Worm (Caenorhabditis elegans) whole organism, L2 larva: ENCODE data around the gene T28H11.8.

Experiments used
- F13H6.1 ChIP-seq: sonication (generic microtip); optimal IDR thresholded peaks from 2 replicates; lab custom pipeline; 2016; ENCODE audit warnings: missing genetic modification characterization, missing compliant biosample characterization
- R02D3.7 ChIP-seq: fragments of 150-350 bp; optimal IDR thresholded peaks from 2 replicates; lab custom pipeline; 2014; ENCODE audit warnings: missing biosample characterization, missing genetic modification characterization
- alr-1 ChIP-seq: fragments of 150-350 bp; optimal IDR thresholded peaks from 2 replicates; lab custom pipeline; 2014; ENCODE audit warnings: missing biosample characterization, missing genetic modification characterization
- aly-2 ChIP-seq: fragments of 150-350 bp; optimal IDR thresholded peaks from 2 replicates; lab custom pipeline; 2014; ENCODE audit warnings: missing biosample characterization, missing genetic modification characterization
- ama-1 ChIP-seq: fragments of 150-350 bp; optimal IDR thresholded peaks from 2 replicates; lab custom pipeline; 2018; ENCODE audit warnings: inconsistent platforms
- blmp-1 ChIP-seq: sonication (generic microtip); optimal IDR thresholded peaks from 2 replicates; lab custom pipeline; 2017; ENCODE audit warnings: missing genetic modification characterization, mild to moderate bottlenecking, missing compliant biosample characterization, antibody characterized with exemption, moderate library complexity; ENCODE audit not compliant: insufficient read depth
- ceh-16 ChIP-seq: fragments of 150-350 bp; optimal IDR thresholded peaks from 2 replicates; lab custom pipeline; 2014; ENCODE audit warnings: missing biosample characterization, missing genetic modification characterization
- egl-27 ChIP-seq: sonication (generic microtip); optimal IDR thresholded peaks from 3 replicates; lab custom pipeline; 2017; ENCODE audit warnings: missing biosample characterization, missing genetic modification reagents, missing genetic modification characterization
- elt-1 ChIP-seq: fragments of 150-350 bp; optimal IDR thresholded peaks from 2 replicates; lab custom pipeline; 2014; ENCODE audit warnings: missing biosample characterization, missing genetic modification characterization
- fos-1 ChIP-seq: fragments of 150-350 bp; optimal IDR thresholded peaks from 2 replicates; lab custom pipeline; 2014; ENCODE audit warnings: missing biosample characterization, missing genetic modification characterization
- gmeb-1 ChIP-seq: fragments of 150-350 bp; optimal IDR thresholded peaks from 2 replicates; lab custom pipeline; 2014; ENCODE audit warnings: missing biosample characterization, missing genetic modification characterization
- lin-13 ChIP-seq: fragments of 150-350 bp; optimal IDR thresholded peaks from 2 replicates; lab custom pipeline; 2014; ENCODE audit warnings: missing biosample characterization, missing genetic modification reagents, missing genetic modification characterization
- mbf-1 ChIP-seq: sonication (generic microtip); optimal IDR thresholded peaks from 2 replicates; lab custom pipeline; 2017; ENCODE audit warnings: missing biosample characterization, missing genetic modification characterization
- mdl-1 ChIP-seq, 2 experiments: fragments of 150-350 bp in 1 of 2; sonication (generic microtip) in 1 of 2; optimal IDR thresholded peaks; 2 replicates each; lab custom pipeline; 2017; ENCODE audit warnings: missing biosample characterization in 2 of 2, missing genetic modification characterization in 2 of 2
- nhr-10 ChIP-seq: sonication (generic microtip); optimal IDR thresholded peaks from 2 replicates; lab custom pipeline; 2017; ENCODE audit warnings: missing biosample characterization, missing genetic modification characterization
- nhr-11 ChIP-seq: fragments of 150-350 bp; optimal IDR thresholded peaks from 2 replicates; lab custom pipeline; 2014; ENCODE audit warnings: missing biosample characterization, missing genetic modification characterization
- nhr-129 ChIP-seq: fragments of 150-350 bp; optimal IDR thresholded peaks from 2 replicates; lab custom pipeline; 2014; ENCODE audit warnings: missing biosample characterization, missing genetic modification characterization
- nhr-21 ChIP-seq: fragments of 150-350 bp; optimal IDR thresholded peaks from 2 replicates; lab custom pipeline; 2014; ENCODE audit warnings: missing biosample characterization, missing genetic modification characterization
- nhr-23 ChIP-seq: fragments of 150-350 bp; optimal IDR thresholded peaks from 2 replicates; lab custom pipeline; 2014; ENCODE audit warnings: missing biosample characterization, missing genetic modification reagents, missing genetic modification characterization
- nhr-237 ChIP-seq: fragments of 150-350 bp; optimal IDR thresholded peaks from 2 replicates; lab custom pipeline; 2014; ENCODE audit warnings: missing biosample characterization, missing genetic modification characterization
- nhr-25 ChIP-seq: fragments of 150-350 bp; sonication (generic microtip); optimal IDR thresholded peaks from 3 replicates; lab custom pipeline; 2014; ENCODE audit warnings: missing biosample characterization, missing genetic modification characterization
- nhr-6 ChIP-seq: fragments of 150-350 bp; optimal IDR thresholded peaks from 2 replicates; lab custom pipeline; 2014; ENCODE audit warnings: missing biosample characterization, missing genetic modification characterization
- nhr-77 ChIP-seq: fragments of 150-350 bp; optimal IDR thresholded peaks from 2 replicates; lab custom pipeline; 2014; ENCODE audit warnings: missing biosample characterization, missing genetic modification characterization
- peb-1 ChIP-seq: fragments of 150-350 bp; optimal IDR thresholded peaks from 2 replicates; lab custom pipeline; 2014; ENCODE audit warnings: missing biosample characterization, missing genetic modification characterization
- sem-4 ChIP-seq: fragments of 150-350 bp; optimal IDR thresholded peaks from 2 replicates; lab custom pipeline; 2014; ENCODE audit warnings: missing biosample characterization, missing genetic modification reagents, missing genetic modification characterization
- skn-1 ChIP-seq: sonication (generic microtip); optimal IDR thresholded peaks from 2 replicates; lab custom pipeline; 2017; ENCODE audit warnings: missing biosample characterization, missing genetic modification characterization
- sma-3 ChIP-seq: sonication (generic microtip); optimal IDR thresholded peaks from 2 replicates; lab custom pipeline; 2016; ENCODE audit warnings: missing genetic modification reagents, missing genetic modification characterization, missing compliant biosample characterization
- sma-9 ChIP-seq, 2 experiments: fragments of 150-350 bp in 1 of 2; sonication (generic microtip) in 1 of 2; optimal IDR thresholded peaks; 2 replicates each; lab custom pipeline; 2014 to 2016; ENCODE audit warnings: missing genetic modification characterization in 2 of 2, mild to moderate bottlenecking in 1 of 2, missing biosample characterization in 1 of 2, missing compliant biosample characterization in 1 of 2, missing genetic modification reagents in 1 of 2, moderate library complexity in 1 of 2
- unc-55 ChIP-seq: fragments of 150-350 bp; sonication (generic microtip); optimal IDR thresholded peaks from 3 replicates; lab custom pipeline; 2014; ENCODE audit warnings: missing biosample characterization, missing genetic modification reagents, missing genetic modification characterization
- unc-62 ChIP-seq: fragments of 150-350 bp; optimal IDR thresholded peaks from 2 replicates; lab custom pipeline; 2014; ENCODE audit warnings: missing biosample characterization, missing genetic modification reagents, missing genetic modification characterization
- zag-1 ChIP-seq: fragments of 150-350 bp; optimal IDR thresholded peaks from 2 replicates; lab custom pipeline; 2014; ENCODE audit warnings: missing biosample characterization, missing genetic modification characterization
- ztf-1 ChIP-seq: fragments of 200-800 bp; sonication (Bioruptor generic); conservative IDR thresholded peaks from 2 replicates; pipeline ENCODE4 v1.3.6; 2022; ENCODE audit warnings: missing genetic modification characterization, missing compliant biosample characterization
- ztf-11 ChIP-seq: sonication (generic microtip); optimal IDR thresholded peaks from 2 replicates; lab custom pipeline; 2017; ENCODE audit warnings: missing biosample characterization, missing genetic modification characterization
- ztf-4 ChIP-seq: fragments of 150-350 bp; optimal IDR thresholded peaks from 2 replicates; lab custom pipeline; 2014; ENCODE audit warnings: missing biosample characterization, missing genetic modification characterization

T28H11.8 gene

ce11 chrIV:4992089-4992488, 28.3 kb downstream of the T28H11.8 start, which contains the start of gene str-162:
TSS of gene str-162 (plus strand) at chrIV:4992389.
- no peak for TF ChIP-seq ama-1
- TF ChIP-seq nhr-25 (tag; lab: Kevin White, UChicago) = no peak
- no peak for TF ChIP-seq unc-62 (GFP tag; lab: Kevin White, UChicago)
- TF ChIP-seq blmp-1 (tag; lab: Kevin White, UChicago) = no peak
- TF ChIP-seq ztf-4 (tag; lab: Kevin White, UChicago) = no peak
- TF ChIP-seq aly-2 (tag; lab: Kevin White, UChicago) = no peak
- no peak for TF ChIP-seq sma-3 (GFP tag; lab: Kevin White, UChicago)
- no peak for TF ChIP-seq R02D3.7 (tag; lab: Kevin White, UChicago)
- no peak for TF ChIP-seq nhr-23 (tag; lab: Kevin White, UChicago)
- TF ChIP-seq nhr-6 (tag; lab: Kevin White, UChicago) = no peak
- TF ChIP-seq egl-27 (tag; lab: Kevin White, UChicago) = no peak

- TF ChIP-seq peb-1 (no peak), gmeb-1 (tag; lab: Kevin White, UChicago) (no peak), nhr-77 (tag; lab: Kevin White, UChicago) (no peak), fos-1 (tag; lab: Kevin White, UChicago) (no peak), alr-1 (tag; lab: Kevin White, UChicago) (no peak), sem-4 (no peak), nhr-11 (tag; lab: Kevin White, UChicago) (no peak), nhr-237 (no peak), skn-1 (tag; lab: Kevin White, UChicago) (no peak), nhr-6 (tag; lab: Kevin White, UChicago) (no peak), aly-2 (tag; lab: Kevin White, UChicago) (no peak)
Observed at ce11 chrIV:4988531-4988930, 31.9 kb downstream of the T28H11.8 start, which contains the start of gene E03H12.7. TSS of gene E03H12.7 (minus strand) at chrIV:4988631.

ce11 chrIV:4986246-4986645, 34.2 kb downstream of the T28H11.8 start, which contains the start of gene clec-177:
TSS of gene clec-177 (plus strand) at chrIV:4986546.
- no peak for TF ChIP-seq ztf-1
- no peak for TF ChIP-seq lin-13 (GFP tag; lab: Kevin White, UChicago)
- no peak for TF ChIP-seq sem-4
- TF ChIP-seq sma-9 (GFP tag; optimal IDR thresholded peaks at IDR 0.05; lab: Kevin White, UChicago) = no peak
- no peak for TF ChIP-seq sma-9 (tag; optimal IDR thresholded peaks at IDR 0.05; lab: Kevin White, UChicago)
- TF ChIP-seq R02D3.7 (tag; lab: Kevin White, UChicago) = no peak
- no peak for TF ChIP-seq nhr-237
- TF ChIP-seq, all 48 proteins: peak for 0

- TF ChIP-seq ama-1 = no peak
- TF ChIP-seq nhr-129 (tag; lab: Kevin White, UChicago) = no peak
- TF ChIP-seq aly-2 (tag; lab: Kevin White, UChicago) = no peak
- TF ChIP-seq nhr-21 (tag; lab: Kevin White, UChicago) = no peak
- TF ChIP-seq ztf-4 (tag; lab: Kevin White, UChicago) = no peak
- no peak for TF ChIP-seq mbf-1 (tag; lab: Kevin White, UChicago)
- TF ChIP-seq ceh-16 (tag; lab: Kevin White, UChicago) = no peak
- TF ChIP-seq nhr-77 (tag; lab: Kevin White, UChicago) = no peak
Observed at ce11 chrIV:4983746-4984145, 36.7 kb downstream of the T28H11.8 start, which contains the start of gene clec-176. TSS of gene clec-176 (plus strand) at chrIV:4984046.

ce11 chrIV:4982477-4982876, 38.0 kb downstream of the T28H11.8 start, which contains the start of gene E03H12.4:
TSS of gene E03H12.4 (plus strand) at chrIV:4982596.
- TF ChIP-seq aly-2 (tag; lab: Kevin White, UChicago) = no peak
- no peak for TF ChIP-seq blmp-1 (tag; lab: Kevin White, UChicago)
- TF ChIP-seq ztf-4 (tag; lab: Kevin White, UChicago) = no peak
- TF ChIP-seq nhr-10 = no peak
- no peak for TF ChIP-seq unc-55 (GFP tag; lab: Kevin White, UChicago)
- no peak for TF ChIP-seq nhr-25 (tag; lab: Kevin White, UChicago)
- TF ChIP-seq R02D3.7 (tag; lab: Kevin White, UChicago) = no peak
- TF ChIP-seq lin-13 (GFP tag; lab: Kevin White, UChicago) = no peak
- no peak for TF ChIP-seq ceh-16 (tag; lab: Kevin White, UChicago)
- no peak for TF ChIP-seq sma-9 (GFP tag; optimal IDR thresholded peaks at IDR 0.05; lab: Kevin White, UChicago)
- no peak for TF ChIP-seq sma-9 (tag; optimal IDR thresholded peaks at IDR 0.05; lab: Kevin White, UChicago)
- no peak for TF ChIP-seq gmeb-1 (tag; lab: Kevin White, UChicago)
- TF ChIP-seq elt-1 = no peak
- no peak for TF ChIP-seq F13H6.1 (tag; lab: Kevin White, UChicago)
- no peak for TF ChIP-seq mdl-1 (tag; optimal IDR thresholded peaks at IDR 0.05; lab: Kevin White, UChicago)
- TF ChIP-seq ztf-11 (tag; lab: Kevin White, UChicago) = no peak
- no peak for TF ChIP-seq nhr-6 (tag; lab: Kevin White, UChicago)
- no peak for TF ChIP-seq zag-1 (tag; lab: Kevin White, UChicago)
